Fruit fly (Drosophila melanogaster): ENCODE data around the gene CG12316.

DNA sequence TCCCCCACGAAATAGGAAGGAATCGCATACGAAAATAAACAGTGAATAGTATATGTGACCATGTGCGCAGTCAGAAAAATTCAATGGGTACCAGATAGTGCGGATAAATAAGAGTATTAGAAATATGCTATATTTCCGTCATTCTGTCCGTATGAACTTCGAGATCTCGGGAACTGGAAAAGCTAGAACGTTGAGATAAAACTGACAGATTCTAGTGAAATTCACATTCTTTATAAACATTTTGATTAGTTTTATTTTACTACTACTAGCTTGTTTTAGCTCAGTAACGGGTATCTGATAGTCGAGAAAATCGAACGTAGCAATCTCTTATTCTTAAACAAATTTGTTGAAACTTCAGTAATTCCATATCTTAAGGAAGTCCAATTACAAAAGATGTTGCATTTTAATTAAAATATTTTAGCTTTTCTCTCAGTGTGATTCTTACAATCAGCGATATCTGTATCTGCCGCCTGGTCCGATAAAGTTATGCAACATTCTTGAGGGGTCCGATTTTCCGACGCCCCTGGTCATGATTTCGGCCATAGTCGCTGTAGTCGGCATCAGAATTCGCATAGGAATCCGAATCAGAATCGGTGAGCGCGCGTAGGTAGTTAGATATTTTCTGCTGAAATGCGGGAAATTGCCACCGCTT, 35.8 kb upstream of the CG12316 start:
- TF ChIP-seq CG8301 (tag; optimal IDR thresholded peaks at IDR 0.05) (peak; percentile 17), CG12605 (GFP tag; IDR thresholded peaks at IDR 0.05) (no peak), CG15710 (tag; optimal IDR thresholded peaks at IDR 0.05) (no peak), fd96Ca (GFP tag; IDR thresholded peaks at IDR 0.05) (no peak)
